Worm (Caenorhabditis elegans) whole organism, L4 larva: ENCODE measurements around the gene nsy-7.

ENCODE experiments used
- F26F4.8 ChIP-seq: fragments of 200-800 bp; sonication (Bioruptor generic); conservative IDR thresholded peaks from 2 replicates; pipeline ENCODE4 v1.3.6; 2022; ENCODE audit warnings: missing genetic modification characterization, missing compliant biosample characterization
- F44E2.7 ChIP-seq: fragments of 200-800 bp; sonication (Bioruptor generic); IDR thresholded peaks from 2 replicates; pipeline ENCODE4 v2.1.2; 2022; ENCODE audit warnings: missing genetic modification characterization, missing compliant biosample characterization
- T26A8.4 ChIP-seq: fragments of 200-800 bp; sonication (Bioruptor generic); IDR thresholded peaks from 2 replicates; pipeline ENCODE4 v1.3.6; 2022; ENCODE audit warnings: missing genetic modification characterization, missing compliant biosample characterization
- Y48G9A.11 ChIP-seq: fragments of 200-800 bp; sonication (Bioruptor generic); IDR thresholded peaks from 2 replicates; pipeline ENCODE4 v1.3.6; 2022; ENCODE audit warnings: missing genetic modification reagents, missing genetic modification characterization, missing compliant biosample characterization
- aly-2 ChIP-seq: sonication (generic microtip); optimal IDR thresholded peaks from 2 replicates; lab custom pipeline; 2018; ENCODE audit warnings: missing biosample characterization, missing genetic modification characterization
- ama-1 ChIP-seq: fragments of 150-350 bp; optimal IDR thresholded peaks from 2 replicates; lab custom pipeline; 2014; ENCODE audit warnings: inconsistent platforms, mixed read lengths
- arid-1 ChIP-seq: fragments of 200-800 bp; sonication (Bioruptor generic); conservative IDR thresholded peaks from 2 replicates; pipeline ENCODE4 v1.3.6; 2022; ENCODE audit warnings: missing genetic modification reagents, missing genetic modification characterization, missing compliant biosample characterization
- ceh-32 ChIP-seq: sonication (generic microtip); optimal IDR thresholded peaks from 2 replicates; lab custom pipeline; 2016; ENCODE audit warnings: mild to moderate bottlenecking, missing genetic modification characterization, missing compliant biosample characterization; ENCODE audit not compliant: poor library complexity
- ceh-62 ChIP-seq: sonication (generic microtip); optimal IDR thresholded peaks from 2 replicates; lab custom pipeline; 2017; ENCODE audit warnings: missing biosample characterization, missing genetic modification characterization
- cey-2 ChIP-seq: sonication (generic microtip); optimal IDR thresholded peaks from 3 replicates; lab custom pipeline; 2017; ENCODE audit warnings: missing genetic modification characterization, mild to moderate bottlenecking, missing compliant biosample characterization, antibody characterized with exemption, borderline replicate concordance; ENCODE audit not compliant: insufficient read depth
- daf-12 ChIP-seq: fragments of 150-350 bp; optimal IDR thresholded peaks from 2 replicates; lab custom pipeline; 2014; ENCODE audit warnings: missing biosample characterization, missing genetic modification reagents, missing genetic modification characterization
- daf-19 ChIP-seq: fragments of 200-800 bp; sonication (Bioruptor generic); conservative IDR thresholded peaks from 2 replicates; pipeline ENCODE4 v1.3.6; 2022; ENCODE audit warnings: missing genetic modification characterization, missing compliant biosample characterization
- dmd-6 ChIP-seq: fragments of 200-800 bp; sonication (Bioruptor generic); IDR thresholded peaks from 2 replicates; pipeline ENCODE4 v1.3.6; 2022; ENCODE audit warnings: missing genetic modification reagents, missing genetic modification characterization, missing compliant biosample characterization
- dve-1 ChIP-seq: sonication (generic microtip); optimal IDR thresholded peaks from 2 replicates; lab custom pipeline; 2017; ENCODE audit warnings: antibody characterized with exemption, mild to moderate bottlenecking, missing genetic modification characterization, missing compliant biosample characterization; ENCODE audit not compliant: insufficient read depth
- egl-27 ChIP-seq: sonication (generic microtip); optimal IDR thresholded peaks from 3 replicates; lab custom pipeline; 2017; ENCODE audit warnings: missing biosample characterization, missing genetic modification reagents, missing genetic modification characterization
- gei-8 ChIP-seq: fragments of 200-800 bp; sonication (Bioruptor generic); optimal IDR thresholded peaks from 2 replicates; lab custom pipeline; 2018; ENCODE audit warnings: mild to moderate bottlenecking, missing genetic modification characterization, missing compliant biosample characterization
- hlh-11 ChIP-seq: fragments of 200-800 bp; sonication (Bioruptor generic); optimal IDR thresholded peaks from 2 replicates; lab custom pipeline; 2018; ENCODE audit warnings: mild to moderate bottlenecking, missing genetic modification characterization, missing compliant biosample characterization
- hlh-30 ChIP-seq: sonication (generic microtip); optimal IDR thresholded peaks from 2 replicates; lab custom pipeline; 2017; ENCODE audit warnings: antibody characterized with exemption, mild to moderate bottlenecking, missing genetic modification characterization, missing compliant biosample characterization; ENCODE audit not compliant: insufficient read depth
- lin-1 ChIP-seq: fragments of 200-800 bp; sonication (Bioruptor generic); IDR thresholded peaks from 2 replicates; pipeline ENCODE4 v1.3.6; 2022; ENCODE audit warnings: missing genetic modification reagents, missing genetic modification characterization, missing compliant biosample characterization
- lin-15B ChIP-seq: fragments of 150-350 bp; sonication (generic microtip); optimal IDR thresholded peaks from 3 replicates; lab custom pipeline; 2014; ENCODE audit warnings: missing biosample characterization, missing genetic modification characterization
- lin-39 ChIP-seq: fragments of 150-350 bp; optimal IDR thresholded peaks from 2 replicates; lab custom pipeline; 2014; ENCODE audit warnings: missing biosample characterization, missing genetic modification reagents, missing genetic modification characterization
- madf-9 ChIP-seq: fragments of 200-800 bp; sonication (Bioruptor generic); conservative IDR thresholded peaks from 2 replicates; pipeline ENCODE4 v1.3.6; 2022; ENCODE audit warnings: missing genetic modification reagents, missing genetic modification characterization, missing compliant biosample characterization
- mdl-1 ChIP-seq, 2 experiments: fragments of 150-350 bp in 1 of 2; sonication (generic microtip) in 1 of 2; optimal IDR thresholded peaks; 2 replicates each; lab custom pipeline; 2014 to 2017; ENCODE audit warnings: missing biosample characterization in 2 of 2, missing genetic modification characterization in 2 of 2
- mep-1 ChIP-seq: fragments of 150-350 bp; sonication (generic microtip); optimal IDR thresholded peaks from 3 replicates; lab custom pipeline; 2014; ENCODE audit warnings: missing biosample characterization, missing genetic modification characterization
- mxl-2 ChIP-seq: fragments of 200-800 bp; sonication (Bioruptor generic); conservative IDR thresholded peaks from 2 replicates; pipeline ENCODE4 v1.3.6; 2022; ENCODE audit warnings: missing genetic modification reagents, missing genetic modification characterization, missing compliant biosample characterization
- mxl-3 ChIP-seq: fragments of 200-800 bp; sonication (Bioruptor generic); optimal IDR thresholded peaks from 2 replicates; lab custom pipeline; 2018; ENCODE audit warnings: mild to moderate bottlenecking, missing genetic modification characterization, missing compliant biosample characterization
- nhr-102 ChIP-seq: sonication (generic microtip); optimal IDR thresholded peaks from 2 replicates; lab custom pipeline; 2016; ENCODE audit warnings: mild to moderate bottlenecking, missing genetic modification characterization, moderate library complexity, missing compliant biosample characterization
- nhr-25 ChIP-seq: sonication (generic microtip); optimal IDR thresholded peaks from 2 replicates; lab custom pipeline; 2017; ENCODE audit warnings: missing genetic modification characterization, mild to moderate bottlenecking, missing compliant biosample characterization, antibody characterized with exemption, moderate library complexity, borderline replicate concordance; ENCODE audit not compliant: insufficient read depth
- nhr-28 ChIP-seq: fragments of 150-350 bp; optimal IDR thresholded peaks from 2 replicates; lab custom pipeline; 2014; ENCODE audit warnings: missing biosample characterization, missing genetic modification characterization
- nhr-41 ChIP-seq: fragments of 200-800 bp; sonication (Bioruptor generic); IDR thresholded peaks from 2 replicates; pipeline ENCODE4 v1.3.6; 2022; ENCODE audit warnings: missing genetic modification reagents, missing genetic modification characterization, missing compliant biosample characterization
- nhr-42 ChIP-seq: fragments of 200-800 bp; sonication (Bioruptor generic); IDR thresholded peaks from 2 replicates; pipeline ENCODE4 v1.3.6; 2022; ENCODE audit warnings: missing genetic modification characterization, missing compliant biosample characterization
- nhr-48 ChIP-seq: sonication (generic microtip); optimal IDR thresholded peaks from 2 replicates; lab custom pipeline; 2016; ENCODE audit warnings: mild to moderate bottlenecking, missing genetic modification characterization, missing compliant biosample characterization
- nhr-77 ChIP-seq: fragments of 150-350 bp; optimal IDR thresholded peaks from 2 replicates; lab custom pipeline; 2014; ENCODE audit warnings: missing biosample characterization, missing genetic modification characterization
- pha-4 ChIP-seq, 2 experiments: fragments of 150-350 bp in 1 of 2; fragments of 200-800 bp in 1 of 2; sonication (Bioruptor generic) in 1 of 2; IDR thresholded peaks in 1 of 2; optimal IDR thresholded peaks in 1 of 2; 2 replicates each; pipeline versions ENCODE4 v1.3.6 to Lab custom; 2014 to 2022; ENCODE audit warnings: missing genetic modification characterization in 2 of 2, missing genetic modification reagents in 2 of 2, missing biosample characterization in 1 of 2, missing compliant biosample characterization in 1 of 2
- saeg-2 ChIP-seq: fragments of 200-800 bp; sonication (Bioruptor generic); IDR thresholded peaks from 2 replicates; pipeline ENCODE4 v1.3.6; 2022; ENCODE audit warnings: missing genetic modification reagents, missing genetic modification characterization, missing compliant biosample characterization
- set-16 ChIP-seq: fragments of 200-800 bp; sonication (Bioruptor generic); IDR thresholded peaks from 2 replicates; pipeline ENCODE4 v1.3.6; 2022; ENCODE audit warnings: missing genetic modification reagents, missing genetic modification characterization, missing compliant biosample characterization
- snpc-4 ChIP-seq: fragments of 150-350 bp; optimal IDR thresholded peaks from 2 replicates; lab custom pipeline; 2014; ENCODE audit warnings: missing biosample characterization, missing genetic modification characterization
- spr-3 ChIP-seq: fragments of 200-800 bp; sonication (Bioruptor generic); optimal IDR thresholded peaks from 2 replicates; lab custom pipeline; 2018; ENCODE audit warnings: mild to moderate bottlenecking, missing genetic modification characterization, missing compliant biosample characterization
- tra-1 ChIP-seq: fragments of 200-800 bp; sonication (Bioruptor generic); IDR thresholded peaks from 2 replicates; pipeline ENCODE4 v1.3.6; 2022; ENCODE audit warnings: missing genetic modification reagents, missing genetic modification characterization, missing compliant biosample characterization
- unc-130 ChIP-seq: sonication (generic microtip); optimal IDR thresholded peaks from 2 replicates; lab custom pipeline; 2016; ENCODE audit warnings: missing genetic modification reagents, missing genetic modification characterization, missing compliant biosample characterization
- unc-62 ChIP-seq, 3 experiments: fragments of 150-350 bp in 1 of 3; sonication (generic microtip); optimal IDR thresholded peaks in 2 of 3; peaks in 1 of 3; 1 replicate in 1 of 3; 2 replicates in 2 of 3; lab custom pipeline; 2014 to 2017; ENCODE audit warnings: missing biosample characterization in 3 of 3, missing genetic modification characterization in 3 of 3, missing genetic modification reagents in 3 of 3, missing genotype in 1 of 3
- vab-7 ChIP-seq: fragments of 200-800 bp; sonication (Bioruptor generic); IDR thresholded peaks from 2 replicates; pipeline ENCODE4 v1.3.6; 2022; ENCODE audit warnings: missing genetic modification reagents, missing genetic modification characterization, missing compliant biosample characterization
- zfp-3 ChIP-seq: fragments of 200-800 bp; sonication (Bioruptor generic); conservative IDR thresholded peaks from 2 replicates; pipeline ENCODE4 v1.3.6; 2022; ENCODE audit warnings: missing genetic modification reagents, missing genetic modification characterization, missing compliant biosample characterization
- zip-11 ChIP-seq: fragments of 200-800 bp; sonication (Bioruptor generic); IDR thresholded peaks from 2 replicates; pipeline ENCODE4 v1.3.6; 2022; ENCODE audit warnings: missing genetic modification characterization, missing compliant biosample characterization
- zip-2 ChIP-seq: fragments of 150-350 bp; optimal IDR thresholded peaks from 2 replicates; lab custom pipeline; 2014; ENCODE audit warnings: missing biosample characterization, missing genetic modification characterization
- ztf-7 ChIP-seq: fragments of 150-350 bp; optimal IDR thresholded peaks from 2 replicates; lab custom pipeline; 2014; ENCODE audit warnings: missing biosample characterization, missing genetic modification characterization

Gene nsy-7

DNA sequence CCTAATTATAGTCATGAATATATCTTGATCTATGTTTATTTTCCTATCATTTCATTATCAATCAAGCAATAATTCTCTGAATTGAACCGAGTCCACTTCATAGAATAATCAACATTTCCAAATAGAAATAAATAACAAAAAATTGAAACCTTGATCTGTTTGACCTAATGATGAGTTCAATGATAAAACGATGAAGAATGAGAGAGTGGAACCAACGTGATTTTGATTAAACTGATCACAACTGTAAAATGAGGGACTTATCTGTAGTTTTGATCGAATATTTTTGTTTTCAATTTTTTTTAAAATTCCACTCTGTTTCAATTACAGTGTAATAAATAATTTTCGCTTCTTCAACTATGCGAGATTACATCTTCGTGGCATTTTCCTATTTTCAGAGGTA, 43.6 kb downstream of the nsy-7 start:
- TF ChIP-seq nhr-28 (tag; lab: Kevin White, UChicago): peak; percentile 40
- TF ChIP-seq ama-1: no peak
- TF ChIP-seq madf-9 (GFP tag; lab: Robert Waterston, UW): no peak
- no peak for TF ChIP-seq arid-1 (GFP tag; lab: Robert Waterston, UW)
- peak; percentile 20 for TF ChIP-seq mxl-3 (GFP tag; lab: Kevin White, UChicago)
- no peak for TF ChIP-seq ceh-62 (tag; lab: Kevin White, UChicago)
- TF ChIP-seq mdl-1 (tag; optimal IDR thresholded peaks at IDR 0.05; lab: Kevin White, UChicago): peak in 1 of 2 experiments; percentile 37
- TF ChIP-seq spr-3: no peak
- peak; percentile 19 for TF ChIP-seq nhr-25
- TF ChIP-seq Y48G9A.11 (GFP tag; lab: Robert Waterston, UW): no peak
- TF ChIP-seq set-16 (GFP tag; lab: Robert Waterston, UW): no peak
- TF ChIP-seq nhr-102 (tag; lab: Kevin White, UChicago): no peak
- no peak for TF ChIP-seq lin-15B (tag; lab: Kevin White, UChicago)

DNA sequence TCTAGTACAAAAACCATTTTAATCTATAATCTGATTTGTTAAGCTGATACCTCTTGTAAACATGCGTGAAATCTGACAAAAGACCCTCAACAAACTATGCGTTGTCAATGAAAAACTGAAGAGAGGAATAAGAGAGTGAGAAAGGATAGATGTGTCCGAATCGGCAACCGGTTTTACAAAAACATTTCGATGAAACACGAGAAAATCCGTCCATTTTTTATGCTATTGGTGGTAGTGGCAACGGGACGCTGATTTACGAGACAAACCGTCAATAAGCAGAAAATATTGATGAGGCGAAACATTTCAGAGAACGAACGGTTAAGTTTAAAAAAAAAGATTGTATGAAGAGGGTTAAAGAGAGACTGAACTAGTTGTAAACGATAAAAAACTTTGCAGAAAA, 44.4 kb downstream of the nsy-7 start:
- peak; percentile 56 for TF ChIP-seq cey-2 (tag; lab: Kevin White, UChicago)
- TF ChIP-seq mdl-1 (tag; optimal IDR thresholded peaks at IDR 0.05; lab: Kevin White, UChicago): peak in 1 of 2 experiments; percentile 66
- TF ChIP-seq lin-39 (tag; lab: Kevin White, UChicago): no peak
- peak; percentile 27 for TF ChIP-seq hlh-30 (tag; lab: Kevin White, UChicago)
- peak; percentile 38; the same call in 1 of the 2 replicates for TF ChIP-seq dmd-6
- TF ChIP-seq mxl-3 (GFP tag; lab: Kevin White, UChicago): peak; percentile 54
- no peak for TF ChIP-seq zip-11 (GFP tag; lab: Robert Waterston, UW)
- TF ChIP-seq nhr-25: peak; percentile 38
- TF ChIP-seq nhr-28 (tag; lab: Kevin White, UChicago): peak; percentile 75
- no peak for TF ChIP-seq daf-19 (GFP tag; lab: Robert Waterston, UW)
- TF ChIP-seq aly-2 (tag; lab: Kevin White, UChicago): no peak
- TF ChIP-seq nhr-41 (GFP tag; lab: Robert Waterston, UW): no peak
- peak; percentile 61; the same call in 1 of the 2 replicates for TF ChIP-seq tra-1
- no peak for TF ChIP-seq saeg-2 (GFP tag; lab: Robert Waterston, UW)
- peak; percentile 77 for TF ChIP-seq nhr-48 (tag; lab: Kevin White, UChicago)
- TF ChIP-seq unc-130: no peak
- no peak for TF ChIP-seq ceh-32
- no peak for TF ChIP-seq zip-2 (tag; lab: Kevin White, UChicago)
- TF ChIP-seq dve-1: peak; percentile 34
- TF ChIP-seq unc-62 (GFP tag; optimal IDR thresholded peaks at IDR 0.05 in 1 of 2; lab: Kevin White, UChicago): peak in 1 of 2 experiments; percentile 97
- no peak for TF ChIP-seq unc-62 (tag; optimal IDR thresholded peaks at IDR 0.05; lab: Kevin White, UChicago)
- TF ChIP-seq mxl-2 (GFP tag; lab: Robert Waterston, UW): no peak
- TF ChIP-seq T26A8.4: no peak
- TF ChIP-seq egl-27 (tag; lab: Kevin White, UChicago): no peak
- TF ChIP-seq hlh-11 (tag; lab: Kevin White, UChicago): peak; percentile 77
- TF ChIP-seq gei-8 (GFP tag; lab: Kevin White, UChicago): peak; percentile 38

- TF ChIP-seq dve-1 (peak; percentile 11), lin-1 (no peak), nhr-42 (GFP tag; lab: Robert Waterston, UW) (no peak), F26F4.8 (GFP tag; lab: Robert Waterston, UW) (no peak), zfp-3 (GFP tag; lab: Robert Waterston, UW) (no peak), unc-62 (GFP tag; optimal IDR thresholded peaks at IDR 0.05 in 1 of 2; lab: Kevin White, UChicago) (peak in 1 of 2 experiments; percentile 92), unc-62 (tag; optimal IDR thresholded peaks at IDR 0.05; lab: Kevin White, UChicago) (no peak), F44E2.7 (GFP tag; lab: Robert Waterston, UW) (no peak), snpc-4 (no peak), vab-7 (GFP tag; lab: Robert Waterston, UW) (no peak), pha-4 (GFP tag; IDR thresholded peaks at IDR 0.05; lab: Robert Waterston, UW) (no peak), pha-4 (tag; optimal IDR thresholded peaks at IDR 0.05; lab: Kevin White, UChicago) (no peak), nhr-77 (tag; lab: Kevin White, UChicago) (no peak), ztf-7 (no peak), daf-12 (no peak), mep-1 (peak; percentile 46)
These were observed 45.7 kb downstream of the nsy-7 start for ce11 chrIV:8040610-8041317.
